Worm (Caenorhabditis elegans) whole organism, L4 larva: ENCODE results near the gene F43C11.2.

Source experiments
- mep-1 ChIP-seq: fragments of 150-350 bp; sonication (generic microtip); optimal IDR thresholded peaks from 3 replicates; lab custom pipeline; 2014; ENCODE audit warnings: missing biosample characterization, missing genetic modification characterization
- nhr-102 ChIP-seq: sonication (generic microtip); optimal IDR thresholded peaks from 2 replicates; lab custom pipeline; 2016; ENCODE audit warnings: mild to moderate bottlenecking, missing genetic modification characterization, moderate library complexity, missing compliant biosample characterization

ce11 chrII:2398884-2399283 is 44.3 kb downstream of the F43C11.2 start, which contains the start of gene F16G10.14:
- no peak for TF ChIP-seq nhr-102 (tag; lab: Kevin White, UChicago)
- TF ChIP-seq mep-1 (tag; lab: Kevin White, UChicago) = no peak
